Fruit fly (Drosophila melanogaster): Measurements from ENCODE around the gene CG14292.

DNA sequence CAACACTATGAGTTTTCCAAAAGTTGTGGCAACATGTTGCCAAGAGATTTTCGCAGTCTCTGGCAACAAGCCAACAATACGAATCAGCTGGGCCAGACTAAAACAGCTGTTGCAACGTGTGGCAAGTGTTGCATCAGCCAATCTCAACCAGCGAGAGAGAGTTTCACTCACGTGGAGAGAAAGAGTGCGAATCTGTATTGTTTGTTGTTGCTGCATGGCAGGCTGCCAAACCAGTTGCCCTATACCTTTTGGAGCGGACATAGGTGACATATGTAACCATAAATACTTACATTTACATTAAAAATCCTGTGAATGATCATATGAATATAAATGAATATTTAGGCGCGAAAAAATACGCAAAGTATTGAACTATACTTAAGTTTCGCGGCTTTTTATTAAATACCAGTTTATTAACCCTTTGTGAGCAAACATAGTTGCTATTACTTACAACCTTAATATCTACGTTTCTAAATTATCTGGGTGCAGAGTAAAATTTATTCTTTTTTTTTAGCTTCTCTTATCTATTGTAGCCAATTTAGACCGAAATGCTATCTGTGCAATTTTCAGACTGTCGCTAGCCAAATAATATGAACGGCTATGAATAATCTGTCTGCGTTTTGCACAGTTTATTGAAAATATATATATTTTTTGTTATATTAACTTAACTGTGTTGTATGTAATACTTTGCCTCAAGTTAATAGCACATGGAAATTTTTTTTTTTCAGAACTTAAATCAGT lies 8.6 kb upstream of the CG14292 start:
- peak; percentile 82 for TF ChIP-seq h (GFP tag; optimal IDR thresholded peaks at IDR 0.05)
- no peak for TF ChIP-seq Hr78 (GFP tag; optimal IDR thresholded peaks at IDR 0.05)
- no peak for TF ChIP-seq pan (optimal IDR thresholded peaks at IDR 0.05)
- no peak for TF ChIP-seq usp (GFP tag; optimal IDR thresholded peaks at IDR 0.05)

Data from whole organism, wandering third instar larva.